Worm (Caenorhabditis elegans) whole organism, L4 larva: Measurements from ENCODE around the gene T26C12.1.

ENCODE experiments used
- D1046.2 ChIP-seq: fragments of 200-800 bp; sonication (Bioruptor generic); IDR thresholded peaks from 2 replicates; pipeline ENCODE4 v1.3.6; 2022; ENCODE audit warnings: missing genetic modification characterization, missing compliant biosample characterization
- F37D6.2 ChIP-seq: sonication (generic microtip); optimal IDR thresholded peaks from 2 replicates; lab custom pipeline; 2016; ENCODE audit warnings: mild to moderate bottlenecking, missing genetic modification characterization, missing compliant biosample characterization
- Y48G9A.11 ChIP-seq: fragments of 200-800 bp; sonication (Bioruptor generic); IDR thresholded peaks from 2 replicates; pipeline ENCODE4 v1.3.6; 2022; ENCODE audit warnings: missing genetic modification reagents, missing genetic modification characterization, missing compliant biosample characterization
- Y75B8A.6 ChIP-seq: fragments of 200-800 bp; sonication (Bioruptor generic); IDR thresholded peaks from 2 replicates; pipeline ENCODE4 v1.3.6; 2022; ENCODE audit warnings: missing genetic modification reagents, missing genetic modification characterization, missing compliant biosample characterization
- ZK546.5 ChIP-seq, 2 experiments: sonication (generic microtip); optimal IDR thresholded peaks; 2 replicates each; lab custom pipeline; 2017; ENCODE audit warnings: missing biosample characterization in 2 of 2, missing genetic modification characterization in 2 of 2
- aha-1 ChIP-seq: fragments of 150-350 bp; peaks from one replicate; lab custom pipeline; 2014; ENCODE audit warnings: missing biosample characterization, missing genetic modification characterization
- aly-2 ChIP-seq: sonication (generic microtip); optimal IDR thresholded peaks from 2 replicates; lab custom pipeline; 2018; ENCODE audit warnings: missing biosample characterization, missing genetic modification characterization
- ceh-28 ChIP-seq: fragments of 150-350 bp; optimal IDR thresholded peaks from 2 replicates; lab custom pipeline; 2014; ENCODE audit warnings: missing biosample characterization, missing genetic modification reagents, missing genetic modification characterization
- ces-1 ChIP-seq: fragments of 150-350 bp; sonication (generic microtip); optimal IDR thresholded peaks from 4 replicates; lab custom pipeline; 2014; ENCODE audit warnings: missing biosample characterization, missing genetic modification reagents, missing genetic modification characterization
- ctbp-1 ChIP-seq: fragments of 200-800 bp; sonication (Bioruptor generic); IDR thresholded peaks from 2 replicates; pipeline ENCODE4 v1.3.6; 2022; ENCODE audit warnings: missing genetic modification reagents, missing genetic modification characterization, missing compliant biosample characterization
- daf-16 ChIP-seq, 3 experiments: sonication (generic microtip); optimal IDR thresholded peaks; 2 replicates each; lab custom pipeline; 2016 to 2017; ENCODE audit warnings: missing genetic modification characterization in 3 of 3, missing genetic modification reagents in 3 of 3, mild to moderate bottlenecking in 2 of 3, missing compliant biosample characterization in 2 of 3, missing biosample characterization in 1 of 3, moderate library complexity in 1 of 3
- daf-19 ChIP-seq: fragments of 200-800 bp; sonication (Bioruptor generic); conservative IDR thresholded peaks from 2 replicates; pipeline ENCODE4 v1.3.6; 2022; ENCODE audit warnings: missing genetic modification characterization, missing compliant biosample characterization
- gei-8 ChIP-seq: fragments of 200-800 bp; sonication (Bioruptor generic); optimal IDR thresholded peaks from 2 replicates; lab custom pipeline; 2018; ENCODE audit warnings: mild to moderate bottlenecking, missing genetic modification characterization, missing compliant biosample characterization
- hlh-30 ChIP-seq: sonication (generic microtip); optimal IDR thresholded peaks from 2 replicates; lab custom pipeline; 2017; ENCODE audit warnings: antibody characterized with exemption, mild to moderate bottlenecking, missing genetic modification characterization, missing compliant biosample characterization; ENCODE audit not compliant: insufficient read depth
- hmg-1.1 ChIP-seq: fragments of 200-800 bp; sonication (Bioruptor generic); IDR thresholded peaks from 2 replicates; pipeline ENCODE4 v1.3.6; 2022; ENCODE audit warnings: missing genetic modification reagents, missing genetic modification characterization, missing compliant biosample characterization
- lin-15B ChIP-seq: fragments of 150-350 bp; sonication (generic microtip); optimal IDR thresholded peaks from 3 replicates; lab custom pipeline; 2014; ENCODE audit warnings: missing biosample characterization, missing genetic modification characterization
- mxl-3 ChIP-seq: fragments of 200-800 bp; sonication (Bioruptor generic); optimal IDR thresholded peaks from 2 replicates; lab custom pipeline; 2018; ENCODE audit warnings: mild to moderate bottlenecking, missing genetic modification characterization, missing compliant biosample characterization
- nhr-102 ChIP-seq: sonication (generic microtip); optimal IDR thresholded peaks from 2 replicates; lab custom pipeline; 2016; ENCODE audit warnings: mild to moderate bottlenecking, missing genetic modification characterization, moderate library complexity, missing compliant biosample characterization
- nhr-111 ChIP-seq: fragments of 200-800 bp; sonication (Bioruptor generic); optimal IDR thresholded peaks from 2 replicates; lab custom pipeline; 2018; ENCODE audit warnings: mild to moderate bottlenecking, missing genetic modification characterization, missing compliant biosample characterization
- nhr-25 ChIP-seq: sonication (generic microtip); optimal IDR thresholded peaks from 2 replicates; lab custom pipeline; 2017; ENCODE audit warnings: missing genetic modification characterization, mild to moderate bottlenecking, missing compliant biosample characterization, antibody characterized with exemption, moderate library complexity, borderline replicate concordance; ENCODE audit not compliant: insufficient read depth
- nhr-28 ChIP-seq: fragments of 150-350 bp; optimal IDR thresholded peaks from 2 replicates; lab custom pipeline; 2014; ENCODE audit warnings: missing biosample characterization, missing genetic modification characterization
- nhr-41 ChIP-seq: fragments of 200-800 bp; sonication (Bioruptor generic); IDR thresholded peaks from 2 replicates; pipeline ENCODE4 v1.3.6; 2022; ENCODE audit warnings: missing genetic modification reagents, missing genetic modification characterization, missing compliant biosample characterization
- rbr-2 ChIP-seq: sonication (generic microtip); optimal IDR thresholded peaks from 2 replicates; lab custom pipeline; 2016; ENCODE audit warnings: missing genotype, missing genetic modification characterization, missing compliant biosample characterization
- set-16 ChIP-seq: fragments of 200-800 bp; sonication (Bioruptor generic); IDR thresholded peaks from 2 replicates; pipeline ENCODE4 v1.3.6; 2022; ENCODE audit warnings: missing genetic modification reagents, missing genetic modification characterization, missing compliant biosample characterization
- unc-130 ChIP-seq: sonication (generic microtip); optimal IDR thresholded peaks from 2 replicates; lab custom pipeline; 2016; ENCODE audit warnings: missing genetic modification reagents, missing genetic modification characterization, missing compliant biosample characterization
- unc-62 ChIP-seq, 3 experiments: fragments of 150-350 bp in 1 of 3; sonication (generic microtip); optimal IDR thresholded peaks in 2 of 3; peaks in 1 of 3; 1 replicate in 1 of 3; 2 replicates in 2 of 3; lab custom pipeline; 2014 to 2017; ENCODE audit warnings: missing biosample characterization in 3 of 3, missing genetic modification characterization in 3 of 3, missing genetic modification reagents in 3 of 3, missing genotype in 1 of 3
- zag-1 ChIP-seq: fragments of 150-350 bp; optimal IDR thresholded peaks from 2 replicates; lab custom pipeline; 2014; ENCODE audit warnings: missing biosample characterization, missing genetic modification characterization
- zfp-2 ChIP-seq: sonication (generic microtip); optimal IDR thresholded peaks from 2 replicates; lab custom pipeline; 2016; ENCODE audit warnings: mild to moderate bottlenecking, missing genetic modification characterization, missing compliant biosample characterization
- zfp-3 ChIP-seq: fragments of 200-800 bp; sonication (Bioruptor generic); conservative IDR thresholded peaks from 2 replicates; pipeline ENCODE4 v1.3.6; 2022; ENCODE audit warnings: missing genetic modification reagents, missing genetic modification characterization, missing compliant biosample characterization
- ztf-7 ChIP-seq: fragments of 150-350 bp; optimal IDR thresholded peaks from 2 replicates; lab custom pipeline; 2014; ENCODE audit warnings: missing biosample characterization, missing genetic modification characterization

T26C12.1 gene

DNA sequence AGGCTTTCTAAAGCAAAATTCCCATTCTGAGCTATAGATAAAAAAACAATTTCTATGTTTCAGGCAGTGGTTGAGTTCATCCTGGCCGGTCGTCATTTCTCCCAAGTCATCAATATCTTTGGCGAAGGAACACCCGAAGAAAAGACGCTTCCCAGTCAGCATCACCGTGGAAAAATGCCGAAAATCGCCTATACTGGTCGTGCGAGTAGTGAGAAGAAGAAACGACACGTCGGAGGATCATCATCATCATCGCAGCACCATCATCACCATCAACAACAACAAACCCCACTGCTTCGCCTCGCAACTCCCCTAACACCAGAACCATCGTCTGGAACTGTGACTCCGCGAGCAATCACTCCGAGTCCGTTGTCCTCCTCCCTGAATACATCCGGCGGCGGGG is 7.2 kb upstream of the T26C12.1 start:
- TF ChIP-seq ctbp-1 (GFP tag; lab: Robert Waterston, UW), result no peak
- TF ChIP-seq unc-62 (GFP tag; optimal IDR thresholded peaks at IDR 0.05 in 1 of 2; lab: Kevin White, UChicago), result peak in 1 of 2 experiments; percentile 90
- no peak for TF ChIP-seq unc-62 (tag; optimal IDR thresholded peaks at IDR 0.05; lab: Kevin White, UChicago)

DNA sequence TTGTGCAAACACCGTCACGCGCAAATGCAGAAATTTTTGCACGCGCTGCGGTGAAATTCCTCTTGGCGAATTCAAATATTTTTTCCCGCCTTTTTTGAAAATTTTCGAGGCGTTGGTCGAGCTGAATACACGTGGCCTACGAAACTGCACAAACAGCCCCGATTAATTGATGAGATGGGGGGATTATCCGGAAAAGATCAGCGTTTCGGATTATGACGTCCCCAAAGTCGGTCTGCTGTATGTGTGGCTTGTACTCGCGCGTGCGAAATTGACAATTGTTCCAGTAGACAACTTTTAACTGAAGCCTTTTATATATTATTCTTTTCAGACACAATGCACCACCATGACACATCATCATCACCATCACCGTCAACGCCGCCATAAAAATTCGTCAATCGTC is 6.7 kb upstream of the T26C12.1 start:
- TF ChIP-seq ctbp-1 (GFP tag; lab: Robert Waterston, UW) (no peak), ZK546.5 (tag; optimal IDR thresholded peaks at IDR 0.05; lab: Kevin White, UChicago) (no peak), nhr-41 (no peak), ceh-28 (no peak), set-16 (GFP tag; lab: Robert Waterston, UW) (no peak), nhr-111 (GFP tag; lab: Kevin White, UChicago) (no peak), hlh-30 (tag; lab: Kevin White, UChicago) (no peak), nhr-25 (tag; lab: Kevin White, UChicago) (no peak), D1046.2 (no peak), nhr-28 (tag; lab: Kevin White, UChicago) (no peak), ztf-7 (no peak), gei-8 (GFP tag; lab: Kevin White, UChicago) (no peak)
- TF ChIP-seq, all 104 proteins: peak for 0

DNA sequence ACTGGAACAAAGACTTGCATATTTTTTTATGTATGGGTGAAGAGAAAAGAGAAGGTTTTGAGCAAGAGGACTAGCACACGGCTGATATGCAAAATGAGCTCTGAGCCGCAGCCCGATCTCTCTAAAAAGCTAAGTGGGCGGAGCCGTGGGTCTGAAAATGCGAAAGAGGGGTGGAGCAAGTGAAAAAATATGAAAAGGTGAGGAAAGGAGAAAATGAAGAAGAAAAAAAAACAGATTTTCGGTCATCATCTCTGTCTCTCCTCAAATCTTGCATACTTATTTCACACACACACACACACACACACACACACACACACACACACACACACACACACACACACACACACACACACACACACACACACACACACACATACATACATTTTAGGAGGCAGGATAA is 4.3 kb upstream of the T26C12.1 start, which contains the start of gene dmd-9:
Gene dmd-9 (minus strand): TSS at position 101 of the 400 bp plus-strand sequence.
- TF ChIP-seq aha-1 (tag; lab: Kevin White, UChicago) (peak; percentile 27), zfp-2 (no peak), aly-2 (no peak), unc-62 (GFP tag; optimal IDR thresholded peaks at IDR 0.05 in 1 of 2; lab: Kevin White, UChicago) (peak in 1 of 2 experiments; percentile 55), unc-62 (tag; optimal IDR thresholded peaks at IDR 0.05; lab: Kevin White, UChicago) (no peak), Y75B8A.6 (GFP tag; lab: Robert Waterston, UW) (no peak), F37D6.2 (tag; lab: Kevin White, UChicago) (no peak)
- TF ChIP-seq, all 104 proteins: peak for 2

DNA sequence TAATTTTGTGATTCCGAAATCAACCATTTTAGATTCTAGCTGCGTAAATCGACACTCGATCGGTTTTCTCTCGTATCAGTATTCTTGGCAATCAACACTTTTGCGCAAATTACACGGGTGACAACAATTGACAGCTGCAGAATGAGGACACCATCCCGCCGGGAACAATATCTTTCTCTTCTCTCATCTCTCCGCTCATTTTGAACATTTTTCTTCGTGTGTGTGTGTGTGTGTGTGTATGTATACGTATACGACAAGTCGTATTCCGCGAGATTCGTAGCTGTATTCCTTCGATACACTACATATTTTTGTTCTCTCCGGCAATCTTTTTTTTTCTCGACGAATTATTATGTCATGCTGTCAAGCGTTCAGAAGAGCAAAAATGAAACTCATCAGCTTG is 1.8 kb upstream of the T26C12.1 start:
- TF ChIP-seq rbr-2 (no peak), aha-1 (tag; lab: Kevin White, UChicago) (peak; percentile 98), mxl-3 (GFP tag; lab: Kevin White, UChicago) (peak; percentile 37), unc-62 (GFP tag; optimal IDR thresholded peaks at IDR 0.05 in 1 of 2; lab: Kevin White, UChicago) (no peak), unc-62 (tag; optimal IDR thresholded peaks at IDR 0.05; lab: Kevin White, UChicago) (no peak), daf-16 (GFP tag; optimal IDR thresholded peaks at IDR 0.05; lab: Kevin White, UChicago) (no peak), daf-16 (tag; optimal IDR thresholded peaks at IDR 0.05; lab: Kevin White, UChicago) (no peak), nhr-28 (tag; lab: Kevin White, UChicago) (peak; percentile 93)

DNA sequence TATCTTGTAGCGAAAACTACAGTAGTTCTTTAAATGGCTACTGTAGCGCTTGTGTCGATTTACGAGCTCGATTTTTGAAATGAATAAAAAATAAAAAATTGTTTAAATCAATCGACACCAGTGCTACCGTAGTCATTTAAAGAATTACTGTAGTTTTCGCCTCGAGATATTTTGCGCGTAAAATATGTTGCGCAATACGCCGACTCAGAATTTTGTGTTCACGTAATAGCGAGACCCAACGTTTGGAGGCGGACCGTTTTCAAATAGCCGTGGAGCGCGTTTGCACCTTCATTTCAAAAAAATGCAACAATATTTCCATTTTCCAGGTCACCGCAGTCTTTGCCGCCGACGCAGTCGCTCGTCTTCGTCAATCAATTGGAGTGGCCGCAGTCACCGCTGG is 1.5 kb downstream of the T26C12.1 start:
- TF ChIP-seq daf-19 (GFP tag; lab: Robert Waterston, UW) (no peak), aly-2 (no peak), Y75B8A.6 (GFP tag; lab: Robert Waterston, UW) (no peak), zag-1 (tag; lab: Kevin White, UChicago) (no peak), nhr-102 (tag; lab: Kevin White, UChicago) (no peak), ctbp-1 (GFP tag; lab: Robert Waterston, UW) (no peak), lin-15B (tag; lab: Kevin White, UChicago) (no peak), hmg-1.1 (GFP tag; lab: Robert Waterston, UW) (no peak), zfp-3 (no peak), unc-130 (no peak), ces-1 (GFP tag; lab: Kevin White, UChicago) (no peak)

DNA sequence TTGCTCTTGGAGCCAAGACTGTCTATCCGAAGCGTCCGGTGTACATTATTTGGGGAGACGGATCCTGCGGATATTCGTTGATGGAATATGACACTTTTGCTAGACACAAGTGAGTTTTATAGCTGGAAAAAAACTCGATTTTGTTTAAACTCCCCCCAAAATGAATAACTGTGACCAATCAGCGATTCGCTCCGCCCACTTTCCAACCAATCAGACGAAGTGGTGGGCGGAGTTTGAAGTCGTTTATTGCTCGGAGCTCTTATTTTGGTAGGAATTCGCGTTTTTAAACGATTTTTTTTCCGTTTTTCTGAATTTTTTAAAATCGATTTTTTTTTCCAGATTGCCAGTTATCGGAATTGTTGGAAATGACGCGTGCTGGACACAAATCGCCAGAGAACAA is 3.1 kb downstream of the T26C12.1 start:
- no peak for TF ChIP-seq Y48G9A.11 (GFP tag; lab: Robert Waterston, UW)
